Worm (Caenorhabditis elegans): ENCODE measurements around the gene pqn-84.

DNA sequence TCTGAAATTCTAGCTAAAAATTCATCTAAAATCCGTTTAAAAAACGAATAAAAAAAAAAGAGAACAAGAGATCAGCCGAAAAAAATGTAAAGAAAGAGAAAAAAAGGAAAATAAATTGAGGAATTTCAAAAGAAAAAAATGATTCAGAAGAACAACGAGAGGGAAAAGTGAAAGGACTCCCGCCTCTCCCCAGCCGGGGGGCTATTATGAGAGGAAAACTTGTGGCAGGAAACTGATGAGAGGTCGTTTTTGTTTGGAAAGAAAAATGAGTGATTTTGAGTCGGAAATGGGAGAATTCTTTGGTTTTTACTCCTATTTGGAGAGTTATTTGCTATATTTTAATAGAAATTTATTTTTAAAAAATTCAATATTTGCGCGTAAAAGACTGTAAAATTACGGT, 42.1 kb downstream of the pqn-84 start:
- TF ChIP-seq hnd-1 (tag; optimal IDR thresholded peaks at IDR 0.05) (no peak), tra-4 (tag; optimal IDR thresholded peaks at IDR 0.05) (no peak), sea-1 (GFP tag; conservative IDR thresholded peaks at IDR 0.05) (no peak), pes-1 (GFP tag; IDR thresholded peaks at IDR 0.05) (no peak), F13C5.2 (tag; optimal IDR thresholded peaks at IDR 0.05) (no peak), ama-1 (optimal IDR thresholded peaks at IDR 0.05) (no peak), ets-7 (tag; optimal IDR thresholded peaks at IDR 0.05) (no peak), aly-1 (tag; optimal IDR thresholded peaks at IDR 0.05) (no peak), tbx-37 (GFP tag; conservative IDR thresholded peaks at IDR 0.05) (no peak)
